Worm (Caenorhabditis elegans) whole organism, young adult: ENCODE results near the gene cest-2.3.

Source experiments
- B0261.1 ChIP-seq: sonication (generic microtip); optimal IDR thresholded peaks from 2 replicates; lab custom pipeline; 2016; ENCODE audit warnings: mild to moderate bottlenecking, missing genetic modification characterization, moderate library complexity, missing compliant biosample characterization
- Y53G8AR.9 ChIP-seq: fragments of 200-800 bp; sonication (Bioruptor generic); conservative IDR thresholded peaks from 2 replicates; pipeline ENCODE4 v1.3.6; 2022; ENCODE audit warnings: missing genetic modification reagents, missing genetic modification characterization, missing compliant biosample characterization
- ceh-79 ChIP-seq: sonication (generic microtip); optimal IDR thresholded peaks from 2 replicates; lab custom pipeline; 2017; ENCODE audit warnings: mild to moderate bottlenecking, missing genetic modification characterization, missing compliant biosample characterization
- fkh-3 ChIP-seq: sonication (generic microtip); optimal IDR thresholded peaks from 2 replicates; lab custom pipeline; 2016; ENCODE audit warnings: mild to moderate bottlenecking, missing genetic modification characterization, missing compliant biosample characterization
- nhr-179 ChIP-seq: sonication (generic microtip); optimal IDR thresholded peaks from 2 replicates; lab custom pipeline; 2016; ENCODE audit warnings: mild to moderate bottlenecking, missing genetic modification characterization, missing compliant biosample characterization
- ztf-18 ChIP-seq: sonication (generic microtip); optimal IDR thresholded peaks from 2 replicates; lab custom pipeline; 2016; ENCODE audit warnings: missing genotype, mild to moderate bottlenecking, missing genetic modification characterization, missing compliant biosample characterization

ce11 chrV:14223141-14223540 lies 40.4 kb upstream of the cest-2.3 start:
- TF ChIP-seq ceh-79 (tag; lab: Kevin White, UChicago) (no peak), Y53G8AR.9 (GFP tag; lab: Robert Waterston, UW) (no peak), ztf-18 (no peak), nhr-179 (tag; lab: Kevin White, UChicago) (no peak), B0261.1 (tag; lab: Kevin White, UChicago) (no peak), fkh-3 (no peak)
